Worm (Caenorhabditis elegans) whole organism, L1 larva: ENCODE measurements around the gene C30H6.8.

Experiments
- C04F5.9 ChIP-seq: sonication (generic microtip); optimal IDR thresholded peaks from 2 replicates; lab custom pipeline; 2016; ENCODE audit warnings: missing genetic modification characterization, missing compliant biosample characterization
- F16B12.6 ChIP-seq: fragments of 150-350 bp; optimal IDR thresholded peaks from 2 replicates; lab custom pipeline; 2014; ENCODE audit warnings: missing biosample characterization, missing genetic modification characterization
- Y116A8C.19 ChIP-seq: sonication (generic microtip); optimal IDR thresholded peaks from 2 replicates; lab custom pipeline; 2016; ENCODE audit warnings: missing compliant biosample characterization, missing genetic modification characterization, borderline replicate concordance
- blmp-1 ChIP-seq: fragments of 150-350 bp; optimal IDR thresholded peaks from 2 replicates; lab custom pipeline; 2014; ENCODE audit warnings: missing biosample characterization, missing genetic modification characterization
- ceh-63 ChIP-seq: fragments of 200-800 bp; sonication (Bioruptor generic); optimal IDR thresholded peaks from 2 replicates; lab custom pipeline; 2018; ENCODE audit warnings: mild to moderate bottlenecking, missing genetic modification characterization, missing compliant biosample characterization
- ceh-8 ChIP-seq: fragments of 200-800 bp; sonication (Bioruptor generic); optimal IDR thresholded peaks from 2 replicates; lab custom pipeline; 2018; ENCODE audit warnings: mild to moderate bottlenecking, missing genetic modification characterization, moderate library complexity, missing compliant biosample characterization
- ceh-82 ChIP-seq, 3 experiments: fragments of 150-350 bp in 1 of 3; sonication (generic microtip) in 2 of 3; optimal IDR thresholded peaks; 2 replicates each; lab custom pipeline; 2014 to 2017; ENCODE audit warnings: missing biosample characterization in 3 of 3, missing genetic modification characterization in 3 of 3
- ceh-88 ChIP-seq: fragments of 200-800 bp; sonication (Bioruptor generic); IDR thresholded peaks from 2 replicates; pipeline ENCODE4 v1.3.6; 2022; ENCODE audit warnings: missing genetic modification characterization, missing compliant biosample characterization
- ceh-90 ChIP-seq: sonication (generic microtip); optimal IDR thresholded peaks from 2 replicates; lab custom pipeline; 2016; ENCODE audit warnings: missing genetic modification characterization, missing compliant biosample characterization
- efl-1 ChIP-seq, 4 experiments: fragments of 150-350 bp; optimal IDR thresholded peaks in 3 of 4; peaks in 1 of 4; 1 replicate in 1 of 4; 2 replicates in 3 of 4; lab custom pipeline; 2014; ENCODE audit warnings: missing biosample characterization in 2 of 4, missing genetic modification characterization in 2 of 4, missing genetic modification reagents in 2 of 4
- efl-3 ChIP-seq: fragments of 200-800 bp; sonication (Bioruptor generic); optimal IDR thresholded peaks from 2 replicates; lab custom pipeline; 2018; ENCODE audit warnings: mild to moderate bottlenecking, missing genetic modification characterization, missing compliant biosample characterization
- egl-27 ChIP-seq, 2 experiments: fragments of 150-350 bp in 1 of 2; sonication (generic microtip); optimal IDR thresholded peaks; 3 replicates each; lab custom pipeline; 2017 to 2018; ENCODE audit warnings: missing biosample characterization in 2 of 2, missing genetic modification characterization in 2 of 2, missing genetic modification reagents in 2 of 2
- elt-2 ChIP-seq: sonication (generic microtip); optimal IDR thresholded peaks from 2 replicates; lab custom pipeline; 2016; ENCODE audit warnings: missing genetic modification characterization, mild to moderate bottlenecking, inconsistent platforms, missing compliant biosample characterization, missing genetic modification reagents
- fkh-10 ChIP-seq: sonication (generic microtip); optimal IDR thresholded peaks from 2 replicates; lab custom pipeline; 2017; ENCODE audit warnings: missing biosample characterization, missing genetic modification reagents, missing genetic modification characterization
- fkh-4 ChIP-seq: sonication (generic microtip); optimal IDR thresholded peaks from 2 replicates; lab custom pipeline; 2016; ENCODE audit warnings: missing compliant biosample characterization, missing genetic modification characterization, borderline replicate concordance
- hlh-17 ChIP-seq: fragments of 200-800 bp; sonication (Bioruptor generic); optimal IDR thresholded peaks from 2 replicates; lab custom pipeline; 2018; ENCODE audit warnings: missing genetic modification characterization, mild to moderate bottlenecking, missing compliant biosample characterization, moderate library complexity, borderline replicate concordance
- irx-1 ChIP-seq: sonication (generic microtip); optimal IDR thresholded peaks from 2 replicates; lab custom pipeline; 2016; ENCODE audit warnings: missing genetic modification characterization, missing compliant biosample characterization
- isw-1 ChIP-seq: fragments of 200-800 bp; sonication (Bioruptor generic); IDR thresholded peaks from 2 replicates; pipeline ENCODE4 v1.3.6; 2022; ENCODE audit warnings: missing genetic modification characterization, missing compliant biosample characterization
- lin-35 ChIP-seq, 2 experiments: fragments of 150-350 bp; optimal IDR thresholded peaks; 2 replicates each; lab custom pipeline; 2014; ENCODE audit warnings: missing biosample characterization in 2 of 2, missing genetic modification characterization in 2 of 2, missing genetic modification reagents in 2 of 2
- mdl-1 ChIP-seq, 2 experiments: fragments of 150-350 bp; optimal IDR thresholded peaks; 2 replicates each; lab custom pipeline; 2014 to 2017; ENCODE audit warnings: missing biosample characterization in 2 of 2, missing genetic modification characterization in 2 of 2, inconsistent platforms in 1 of 2
- mef-2 ChIP-seq: fragments of 150-350 bp; optimal IDR thresholded peaks from 2 replicates; lab custom pipeline; 2014; ENCODE audit warnings: missing biosample characterization, missing genetic modification characterization
- mep-1 ChIP-seq: fragments of 150-350 bp; optimal IDR thresholded peaks from 2 replicates; lab custom pipeline; 2014; ENCODE audit warnings: missing biosample characterization, missing genetic modification characterization
- nhr-12 ChIP-seq: sonication (generic microtip); optimal IDR thresholded peaks from 2 replicates; lab custom pipeline; 2017; ENCODE audit warnings: missing biosample characterization, missing genetic modification characterization
- nhr-19 ChIP-seq: fragments of 200-800 bp; sonication (Bioruptor generic); conservative IDR thresholded peaks from 2 replicates; pipeline ENCODE4 v1.3.6; 2022; ENCODE audit warnings: missing genetic modification characterization, missing compliant biosample characterization
- nhr-28 ChIP-seq: fragments of 150-350 bp; optimal IDR thresholded peaks from 2 replicates; lab custom pipeline; 2014; ENCODE audit warnings: missing biosample characterization, missing genetic modification characterization
- nhr-84 ChIP-seq: sonication (generic microtip); optimal IDR thresholded peaks from 2 replicates; lab custom pipeline; 2017; ENCODE audit warnings: missing biosample characterization, missing genetic modification characterization
- nhr-85 ChIP-seq: sonication (generic microtip); peaks from one replicate; lab custom pipeline; 2016; ENCODE audit warnings: missing genetic modification characterization, inconsistent platforms, missing compliant biosample characterization
- pag-3 ChIP-seq: sonication (generic microtip); optimal IDR thresholded peaks from 2 replicates; lab custom pipeline; 2017; ENCODE audit warnings: missing genetic modification characterization, mild to moderate bottlenecking, missing compliant biosample characterization, antibody characterized with exemption, borderline replicate concordance; ENCODE audit not compliant: insufficient read depth
- skn-1 ChIP-seq: fragments of 150-350 bp; optimal IDR thresholded peaks from 2 replicates; lab custom pipeline; 2014; ENCODE audit warnings: missing biosample characterization, missing genetic modification characterization
- snu-23 ChIP-seq: sonication (generic microtip); optimal IDR thresholded peaks from 2 replicates; lab custom pipeline; 2016; ENCODE audit warnings: missing genetic modification characterization, missing compliant biosample characterization
- swsn-7 ChIP-seq: sonication (generic microtip); optimal IDR thresholded peaks from 2 replicates; lab custom pipeline; 2016; ENCODE audit warnings: missing genetic modification characterization, missing compliant biosample characterization
- tbx-2 ChIP-seq: sonication (generic microtip); optimal IDR thresholded peaks from 2 replicates; lab custom pipeline; 2016; ENCODE audit warnings: missing genetic modification characterization, missing compliant biosample characterization
- unc-30 ChIP-seq: sonication (generic microtip); optimal IDR thresholded peaks from 2 replicates; lab custom pipeline; 2017; ENCODE audit warnings: missing biosample characterization, missing genetic modification characterization
- unc-86 ChIP-seq: sonication (generic microtip); optimal IDR thresholded peaks from 2 replicates; lab custom pipeline; 2016; ENCODE audit warnings: missing genetic modification characterization, missing compliant biosample characterization
- unc-98 ChIP-seq: fragments of 200-800 bp; sonication (Bioruptor generic); IDR thresholded peaks from 2 replicates; pipeline ENCODE4 v1.3.6; 2022; ENCODE audit warnings: missing genetic modification characterization, missing compliant biosample characterization
- xbp-1 ChIP-seq: sonication (generic microtip); optimal IDR thresholded peaks from 2 replicates; lab custom pipeline; 2016; ENCODE audit warnings: missing genetic modification characterization, missing compliant biosample characterization
- ztf-11 ChIP-seq, 2 experiments: sonication (generic microtip); optimal IDR thresholded peaks; 2 replicates each; lab custom pipeline; 2016 to 2017; ENCODE audit warnings: missing genetic modification characterization in 2 of 2, missing biosample characterization in 1 of 2, missing compliant biosample characterization in 1 of 2

Gene C30H6.8

DNA sequence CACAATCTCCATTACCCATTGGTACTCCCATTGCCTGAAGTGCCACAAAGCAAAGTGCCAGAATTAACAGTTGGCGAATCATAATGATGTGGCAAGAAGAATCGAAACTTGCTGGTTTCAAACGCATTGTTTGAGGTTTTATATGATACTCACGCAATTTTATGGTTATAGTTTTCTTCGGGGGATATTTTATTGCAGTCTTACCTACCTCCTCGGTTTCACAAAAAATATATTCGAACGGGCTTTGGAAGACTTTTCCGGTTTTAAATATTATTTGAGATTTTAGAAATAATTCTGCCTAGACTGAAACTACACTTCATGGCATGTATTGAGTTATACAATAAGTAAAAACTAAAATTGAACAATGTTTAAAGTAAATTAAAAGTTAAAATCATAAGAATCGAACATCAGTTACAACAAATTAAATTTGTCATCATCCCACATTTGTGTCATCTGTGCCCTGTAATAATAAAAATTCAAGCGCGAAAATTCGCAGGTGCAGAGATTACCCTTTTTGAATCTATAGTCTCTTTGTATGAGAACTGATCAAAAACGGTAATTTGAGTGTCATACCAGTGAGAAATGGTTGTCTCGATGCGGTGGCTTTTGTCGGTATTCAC is 35.4 kb upstream of the C30H6.8 start, which contains the start of the genes clec-197 and clec-198:
Gene clec-197 (minus strand): TSS at position 101 of the 620 bp plus-strand sequence.
Gene clec-198 (plus strand): TSS at position 570 of the 620 bp plus-strand sequence.
- no peak for TF ChIP-seq efl-1 (optimal IDR thresholded peaks at IDR 0.05; lab: Kevin White, UChicago)
- TF ChIP-seq efl-1 (GFP tag; optimal IDR thresholded peaks at IDR 0.05 in 1 of 2; lab: Kevin White, UChicago), result no peak
- TF ChIP-seq hlh-17 (GFP tag; lab: Kevin White, UChicago), result no peak
- TF ChIP-seq nhr-84, result no peak
- TF ChIP-seq nhr-12 (tag; lab: Kevin White, UChicago), result no peak
- TF ChIP-seq mef-2, result no peak
- TF ChIP-seq Y116A8C.19 (tag; lab: Kevin White, UChicago), result no peak
- no peak for TF ChIP-seq lin-35 (GFP tag; optimal IDR thresholded peaks at IDR 0.05; lab: Kevin White, UChicago)
- no peak for TF ChIP-seq ztf-11 (tag; optimal IDR thresholded peaks at IDR 0.05; lab: Kevin White, UChicago)
- no peak for TF ChIP-seq nhr-19 (GFP tag; lab: Robert Waterston, UW)
- TF ChIP-seq nhr-28 (tag; lab: Kevin White, UChicago), result no peak
- TF ChIP-seq unc-98 (GFP tag; lab: Robert Waterston, UW), result no peak
- no peak for TF ChIP-seq ceh-63 (GFP tag; lab: Kevin White, UChicago)
- TF ChIP-seq xbp-1 (tag; lab: Kevin White, UChicago), result no peak
- no peak for TF ChIP-seq efl-3 (GFP tag; lab: Kevin White, UChicago)
- TF ChIP-seq ceh-8 (GFP tag; lab: Kevin White, UChicago), result no peak
- no peak for TF ChIP-seq F16B12.6 (tag; lab: Kevin White, UChicago)

DNA sequence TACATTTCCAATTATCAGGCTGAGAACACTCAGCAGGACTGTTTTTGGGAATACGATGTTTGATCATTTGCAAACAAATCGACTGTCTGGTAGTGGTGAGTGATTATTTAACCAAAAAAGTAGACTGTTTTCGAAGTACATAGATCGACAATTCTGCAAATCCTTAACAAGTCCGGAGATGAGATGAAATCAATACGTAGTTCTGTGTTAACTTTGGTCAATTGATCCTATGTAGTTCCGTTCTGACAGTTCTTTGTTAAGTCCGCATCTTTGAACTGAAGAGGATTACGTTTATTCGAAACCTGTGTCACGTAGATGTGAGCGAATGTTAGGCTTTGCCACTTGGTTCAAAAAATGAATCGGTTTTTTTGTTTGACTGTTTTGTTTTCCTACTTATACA is 30.5 kb upstream of the C30H6.8 start, which contains the start of gene clec-199:
Gene clec-199 (plus strand): TSS at position 301 of the 400 bp plus-strand sequence.
- no peak for TF ChIP-seq nhr-85 (tag; lab: Kevin White, UChicago)
- TF ChIP-seq egl-27 (tag; optimal IDR thresholded peaks at IDR 0.05; lab: Kevin White, UChicago), result no peak
- TF ChIP-seq ceh-8 (GFP tag; lab: Kevin White, UChicago), result no peak
- TF ChIP-seq skn-1 (tag; lab: Kevin White, UChicago), result no peak
- TF ChIP-seq irx-1 (tag; lab: Kevin White, UChicago), result no peak
- TF ChIP-seq mep-1, result no peak
- TF ChIP-seq snu-23 (GFP tag; lab: Kevin White, UChicago), result no peak
- TF ChIP-seq unc-98 (GFP tag; lab: Robert Waterston, UW), result no peak
- no peak for TF ChIP-seq mdl-1 (tag; optimal IDR thresholded peaks at IDR 0.05; lab: Kevin White, UChicago)
- TF ChIP-seq ceh-82 (tag; optimal IDR thresholded peaks at IDR 0.05; lab: Kevin White, UChicago), result no peak
- no peak for TF ChIP-seq tbx-2 (tag; lab: Kevin White, UChicago)
- no peak for TF ChIP-seq pag-3 (tag; lab: Kevin White, UChicago)
- no peak for TF ChIP-seq xbp-1 (tag; lab: Kevin White, UChicago)
- no peak for TF ChIP-seq elt-2 (tag; lab: Kevin White, UChicago)
- TF ChIP-seq unc-30 (tag; lab: Kevin White, UChicago), result no peak
- no peak for TF ChIP-seq fkh-4 (tag; lab: Kevin White, UChicago)
- TF ChIP-seq unc-86, result no peak
- TF ChIP-seq, all 84 proteins: peak for 0

DNA sequence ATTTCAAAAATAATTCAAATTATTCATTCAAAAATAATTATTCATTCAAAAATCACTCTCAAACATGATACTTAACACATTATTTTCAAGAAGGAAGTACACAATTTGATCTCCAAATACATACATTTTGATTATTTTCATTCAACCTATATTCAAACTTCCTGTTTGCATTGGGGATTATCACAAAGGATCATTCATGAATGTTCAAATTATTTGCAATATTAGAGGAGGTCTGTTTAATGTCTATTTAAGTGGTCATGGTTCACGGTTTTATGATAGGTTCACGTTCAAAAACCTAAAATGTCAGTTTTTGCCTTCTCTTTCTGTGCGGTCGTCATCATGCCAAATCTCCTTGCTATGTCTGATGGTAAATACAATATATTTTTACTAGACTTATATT is 21.0 kb upstream of the C30H6.8 start, which contains the start of gene clec-202:
Gene clec-202 (plus strand): TSS at position 301 of the 400 bp plus-strand sequence.
- TF ChIP-seq unc-30 (tag; lab: Kevin White, UChicago), result no peak
- TF ChIP-seq snu-23 (GFP tag; lab: Kevin White, UChicago), result no peak
- no peak for TF ChIP-seq ceh-88 (GFP tag; lab: Robert Waterston, UW)
- no peak for TF ChIP-seq blmp-1 (tag; lab: Kevin White, UChicago)
- no peak for TF ChIP-seq fkh-10 (GFP tag; lab: Kevin White, UChicago)
- no peak for TF ChIP-seq lin-35 (GFP tag; optimal IDR thresholded peaks at IDR 0.05; lab: Kevin White, UChicago)
- TF ChIP-seq F16B12.6 (tag; lab: Kevin White, UChicago), result no peak
- TF ChIP-seq swsn-7 (tag; lab: Kevin White, UChicago), result no peak
- no peak for TF ChIP-seq C04F5.9
- TF ChIP-seq ceh-90 (tag; lab: Kevin White, UChicago), result no peak
- TF ChIP-seq isw-1, result no peak
- TF ChIP-seq efl-1 (optimal IDR thresholded peaks at IDR 0.05; lab: Kevin White, UChicago), result no peak
- TF ChIP-seq efl-1 (GFP tag; optimal IDR thresholded peaks at IDR 0.05 in 1 of 2; lab: Kevin White, UChicago), result no peak
- no peak for TF ChIP-seq tbx-2 (tag; lab: Kevin White, UChicago)
- no peak for TF ChIP-seq irx-1 (tag; lab: Kevin White, UChicago)
- TF ChIP-seq ceh-63 (GFP tag; lab: Kevin White, UChicago), result no peak
- no peak for TF ChIP-seq ceh-8 (GFP tag; lab: Kevin White, UChicago)
- TF ChIP-seq unc-86, result no peak
- TF ChIP-seq, all 84 proteins: peak for 0
